Fruit fly (Drosophila melanogaster) whole organism, embryonic: ENCODE results near the gene Grip75.

Source experiments
- CG10979 ChIP-seq: fragments of 200-800 bp; sonication (Bioruptor generic); optimal IDR thresholded peaks from 2 replicates; lab custom pipeline; 2018; ENCODE audit warnings: missing biosample characterization, mild to moderate bottlenecking, missing genetic modification characterization, moderate library complexity
- CG12299 ChIP-seq: fragments of 200-800 bp; sonication (Bioruptor generic); optimal IDR thresholded peaks from 2 replicates; lab custom pipeline; 2018; ENCODE audit warnings: missing biosample characterization, mild to moderate bottlenecking, missing genetic modification characterization
- CG1233 ChIP-seq: fragments of 200-800 bp; sonication (Bioruptor generic); optimal IDR thresholded peaks from 4 replicates; lab custom pipeline; 2018; ENCODE audit warnings: missing biosample characterization, mild to moderate bottlenecking, missing genetic modification characterization
- CG14710 ChIP-seq: fragments of 200-800 bp; sonication (Bioruptor generic); optimal IDR thresholded peaks from 3 replicates; lab custom pipeline; 2019; ENCODE audit warnings: missing biosample characterization, mild to moderate bottlenecking, missing genetic modification characterization, moderate library complexity
- CG15073 ChIP-seq: fragments of 200-800 bp; sonication (Bioruptor generic); optimal IDR thresholded peaks from 2 replicates; lab custom pipeline; 2016; ENCODE audit warnings: missing biosample characterization, missing genetic modification characterization
- CG1603 ChIP-seq: fragments of 200-800 bp; sonication (Bioruptor generic); optimal IDR thresholded peaks from 2 replicates; lab custom pipeline; 2019; ENCODE audit warnings: missing biosample characterization, mild to moderate bottlenecking, missing genetic modification characterization, moderate library complexity
- CG1647 ChIP-seq: fragments of 200-800 bp; sonication (Bioruptor generic); optimal IDR thresholded peaks from 3 replicates; lab custom pipeline; 2016; ENCODE audit warnings: missing biosample characterization, missing genetic modification characterization
- CG18262 ChIP-seq: fragments of 200-800 bp; optimal IDR thresholded peaks from 3 replicates; lab custom pipeline; 2019; ENCODE audit warnings: missing biosample characterization, mild to moderate bottlenecking, missing genetic modification characterization, moderate library complexity
- CG1832 ChIP-seq: fragments of 200-800 bp; sonication (Bioruptor generic); optimal IDR thresholded peaks from 2 replicates; lab custom pipeline; 2017; ENCODE audit warnings: missing biosample characterization, mild to moderate bottlenecking, missing genetic modification characterization, inconsistent platforms
- CG2202 ChIP-seq: fragments of 200-800 bp; sonication (Bioruptor generic); optimal IDR thresholded peaks from 2 replicates; lab custom pipeline; 2018; ENCODE audit warnings: missing biosample characterization, mild to moderate bottlenecking, missing genetic modification characterization
- CG2889 ChIP-seq: fragments of 200-800 bp; sonication (Bioruptor generic); IDR thresholded peaks from 3 replicates; pipeline ENCODE4 v1.3.6; 2022; ENCODE audit warnings: missing biosample characterization, missing genetic modification characterization
- CG31441 ChIP-seq: fragments of 200-800 bp; sonication (Bioruptor generic); IDR thresholded peaks from 2 replicates; pipeline ENCODE4 v1.3.6; 2022; ENCODE audit warnings: missing biosample characterization, missing genetic modification characterization
- CG32767 ChIP-seq: fragments of 200-800 bp; sonication (Bioruptor generic); IDR thresholded peaks from 2 replicates; pipeline ENCODE4 v1.3.6; 2022; ENCODE audit warnings: missing biosample characterization, missing genetic modification characterization
- CG7357 ChIP-seq: fragments of 200-800 bp; sonication (Bioruptor generic); IDR thresholded peaks from 3 replicates; pipeline ENCODE4 v1.3.6; 2022; ENCODE audit warnings: missing biosample characterization, missing genetic modification characterization
- CG7745 ChIP-seq: fragments of 200-800 bp; sonication (Bioruptor generic); optimal IDR thresholded peaks from 2 replicates; lab custom pipeline; 2018; ENCODE audit warnings: missing biosample characterization, mild to moderate bottlenecking, missing genetic modification characterization, moderate library complexity
- CG7963 ChIP-seq: fragments of 200-800 bp; sonication (Bioruptor generic); IDR thresholded peaks from 3 replicates; pipeline ENCODE4 v1.3.6; 2022; ENCODE audit warnings: missing biosample characterization, missing genetic modification characterization; ENCODE audit not compliant: partially characterized antibody
- CG8281 ChIP-seq: fragments of 200-800 bp; sonication (Bioruptor generic); optimal IDR thresholded peaks from 2 replicates; lab custom pipeline; 2018; ENCODE audit warnings: missing biosample characterization, mild to moderate bottlenecking, missing genetic modification characterization, moderate library complexity
- CG9437 ChIP-seq: fragments of 200-800 bp; sonication (Bioruptor generic); optimal IDR thresholded peaks from 2 replicates; lab custom pipeline; 2018; ENCODE audit warnings: missing biosample characterization, mild to moderate bottlenecking, missing genetic modification characterization
- CkIIα-i1 ChIP-seq: fragments of 200-800 bp; sonication (Bioruptor generic); IDR thresholded peaks from 2 replicates; pipeline ENCODE4 v1.3.6; 2022; ENCODE audit warnings: missing biosample characterization, missing genetic modification characterization
- Dek ChIP-seq: fragments of 200-800 bp; sonication (Bioruptor generic); optimal IDR thresholded peaks from 3 replicates; lab custom pipeline; 2019; ENCODE audit warnings: missing biosample characterization, mild to moderate bottlenecking, missing genetic modification characterization, moderate library complexity
- Dfd ChIP-seq, 2 experiments: fragments of >200 bp; optimal IDR thresholded peaks; 2 replicates each; lab custom pipeline; 2017; ENCODE audit warnings: missing biosample characterization in 2 of 2, missing genetic modification characterization in 2 of 2
- Doc3 ChIP-seq: fragments of 200-800 bp; sonication (Bioruptor generic); IDR thresholded peaks from 3 replicates; pipeline ENCODE4 v1.3.6; 2022; ENCODE audit warnings: missing biosample characterization, missing genetic modification characterization; ENCODE audit not compliant: partially characterized antibody
- Ets65A ChIP-seq: fragments of 200-800 bp; sonication (Bioruptor generic); peaks from one replicate; lab custom pipeline; 2016; ENCODE audit warnings: missing biosample characterization, missing genetic modification characterization
- Fer2 ChIP-seq: fragments of 200-800 bp; sonication (Bioruptor generic); optimal IDR thresholded peaks from 2 replicates; lab custom pipeline; 2018; ENCODE audit warnings: missing biosample characterization, mild to moderate bottlenecking, missing genetic modification characterization, moderate library complexity
- Gsc ChIP-seq: fragments of 200-800 bp; sonication (Bioruptor generic); IDR thresholded peaks from 2 replicates; pipeline ENCODE4 v1.3.6; 2022; ENCODE audit warnings: missing biosample characterization, missing genetic modification characterization
- Hmr ChIP-seq: fragments of 200-800 bp; sonication (Bioruptor generic); optimal IDR thresholded peaks from 3 replicates; lab custom pipeline; 2017; ENCODE audit warnings: mild to moderate bottlenecking, missing biosample characterization, missing genetic modification reagents, missing genetic modification characterization
- Hr3 ChIP-seq: fragments of 200-800 bp; sonication (Bioruptor generic); optimal IDR thresholded peaks from 3 replicates; lab custom pipeline; 2016; ENCODE audit warnings: missing biosample characterization, missing genetic modification characterization
- Jarid2 ChIP-seq: fragments of 200-800 bp; sonication (Bioruptor generic); optimal IDR thresholded peaks from 3 replicates; lab custom pipeline; 2017; ENCODE audit warnings: mild to moderate bottlenecking, missing biosample characterization, missing genetic modification reagents, missing genetic modification characterization
- Mad ChIP-seq: fragments of 200-800 bp; sonication (Bioruptor generic); optimal IDR thresholded peaks from 2 replicates; lab custom pipeline; 2016; ENCODE audit warnings: missing biosample characterization, missing genetic modification characterization
- Med ChIP-seq: fragments of 200-800 bp; sonication (Bioruptor generic); peaks from one replicate; lab custom pipeline; 2016; ENCODE audit warnings: missing biosample characterization, missing genetic modification characterization, mild to moderate bottlenecking, inconsistent platforms, moderate library complexity
- Ravus ChIP-seq: fragments of 200-800 bp; sonication (Bioruptor generic); IDR thresholded peaks from 2 replicates; pipeline ENCODE4 v1.3.6; 2022; ENCODE audit warnings: missing biosample characterization, missing genetic modification characterization
- Rfx ChIP-seq: fragments of 200-800 bp; sonication (Bioruptor generic); IDR thresholded peaks from 2 replicates; pipeline ENCODE4 v1.3.6; 2022; ENCODE audit warnings: missing biosample characterization, missing genetic modification characterization
- Sry-δ ChIP-seq: fragments of 200-800 bp; sonication (Bioruptor generic); optimal IDR thresholded peaks from 2 replicates; lab custom pipeline; 2016; ENCODE audit warnings: missing biosample characterization, missing genetic modification characterization
- Usf ChIP-seq: fragments of 200-800 bp; sonication (Bioruptor generic); optimal IDR thresholded peaks from 2 replicates; lab custom pipeline; 2017; ENCODE audit warnings: missing genotype, missing biosample characterization, missing genetic modification characterization
- ac ChIP-seq: fragments of 200-800 bp; sonication (Bioruptor generic); optimal IDR thresholded peaks from 3 replicates; lab custom pipeline; 2017; ENCODE audit warnings: missing biosample characterization, mild to moderate bottlenecking, missing genetic modification characterization
- bigmax ChIP-seq: fragments of 200-800 bp; sonication (Bioruptor generic); optimal IDR thresholded peaks from 2 replicates; lab custom pipeline; 2018; ENCODE audit warnings: missing biosample characterization, mild to moderate bottlenecking, missing genetic modification characterization
- crol ChIP-seq: fragments of 200-800 bp; sonication (Bioruptor generic); IDR thresholded peaks from 2 replicates; pipeline ENCODE4 v1.3.6; 2022; ENCODE audit warnings: missing biosample characterization, missing genetic modification characterization
- fd102C ChIP-seq: fragments of 200-800 bp; sonication (Bioruptor generic); optimal IDR thresholded peaks from 2 replicates; lab custom pipeline; 2018; ENCODE audit warnings: missing biosample characterization, mild to moderate bottlenecking, missing genetic modification characterization, moderate library complexity
- fd96Cb ChIP-seq: fragments of 200-800 bp; sonication (Bioruptor generic); optimal IDR thresholded peaks from 2 replicates; lab custom pipeline; 2018; ENCODE audit warnings: missing biosample characterization, mild to moderate bottlenecking, missing genetic modification characterization, moderate library complexity
- grn ChIP-seq: fragments of 200-800 bp; sonication (Bioruptor generic); optimal IDR thresholded peaks from 3 replicates; lab custom pipeline; 2017; ENCODE audit warnings: missing biosample characterization, missing genetic modification characterization
- gro ChIP-seq: fragments of 200-800 bp; sonication (Bioruptor generic); optimal IDR thresholded peaks from 2 replicates; lab custom pipeline; 2016; ENCODE audit warnings: missing biosample characterization, missing genetic modification characterization
- her ChIP-seq: fragments of 200-800 bp; sonication (Bioruptor generic); optimal IDR thresholded peaks from 2 replicates; lab custom pipeline; 2016; ENCODE audit warnings: missing biosample characterization, missing genetic modification characterization
- hkb ChIP-seq, 2 experiments: fragments of 200-800 bp in 1 of 2; fragments of >200 bp in 1 of 2; sonication (Bioruptor generic) in 1 of 2; IDR thresholded peaks in 1 of 2; optimal IDR thresholded peaks in 1 of 2; 2 replicates each; pipeline versions ENCODE4 v1.3.6 to Lab custom; 2017 to 2022; ENCODE audit warnings: missing biosample characterization in 1 of 2, missing genetic modification characterization in 1 of 2
- lab ChIP-seq: fragments of 200-800 bp; sonication (Bioruptor generic); optimal IDR thresholded peaks from 3 replicates; lab custom pipeline; 2017; ENCODE audit warnings: missing biosample characterization, missing genetic modification characterization, mild to moderate bottlenecking, moderate library complexity, missing genetic modification reagents
- pho ChIP-seq: fragments of 200-800 bp; sonication (Bioruptor generic); optimal IDR thresholded peaks from 2 replicates; lab custom pipeline; 2016; ENCODE audit warnings: missing biosample characterization, missing genetic modification characterization
- prd ChIP-seq, 3 experiments: fragments of >200 bp in 2 of 3; fragments of 200-800 bp in 1 of 3; sonication (Bioruptor generic) in 1 of 3; optimal IDR thresholded peaks in 2 of 3; IDR thresholded peaks in 1 of 3; 2 replicates in 2 of 3; 3 replicates in 1 of 3; pipeline versions ENCODE4 v1.3.6 to Lab custom; 2017 to 2022; ENCODE audit warnings: missing biosample characterization in 1 of 3, missing genetic modification characterization in 1 of 3
- sens ChIP-seq: fragments of 200-800 bp; sonication (Bioruptor generic); peaks from one replicate; lab custom pipeline; 2016; ENCODE audit warnings: missing biosample characterization, missing genetic modification characterization
- sima ChIP-seq: fragments of 200-800 bp; sonication (Bioruptor generic); optimal IDR thresholded peaks from 2 replicates; lab custom pipeline; 2016; ENCODE audit warnings: missing biosample characterization, missing genetic modification characterization
- sug ChIP-seq: fragments of 200-800 bp; optimal IDR thresholded peaks from 2 replicates; lab custom pipeline; 2019; ENCODE audit warnings: missing biosample characterization, mild to moderate bottlenecking, missing genetic modification characterization, moderate library complexity
- tx ChIP-seq: fragments of 200-800 bp; sonication (Bioruptor generic); optimal IDR thresholded peaks from 2 replicates; lab custom pipeline; 2016; ENCODE audit warnings: missing biosample characterization, missing genetic modification characterization
- vvl ChIP-seq: fragments of 200-800 bp; sonication (Bioruptor generic); IDR thresholded peaks from 2 replicates; pipeline ENCODE4 v1.3.6; 2022; ENCODE audit warnings: missing biosample characterization, missing genetic modification characterization

Grip75 gene

DNA sequence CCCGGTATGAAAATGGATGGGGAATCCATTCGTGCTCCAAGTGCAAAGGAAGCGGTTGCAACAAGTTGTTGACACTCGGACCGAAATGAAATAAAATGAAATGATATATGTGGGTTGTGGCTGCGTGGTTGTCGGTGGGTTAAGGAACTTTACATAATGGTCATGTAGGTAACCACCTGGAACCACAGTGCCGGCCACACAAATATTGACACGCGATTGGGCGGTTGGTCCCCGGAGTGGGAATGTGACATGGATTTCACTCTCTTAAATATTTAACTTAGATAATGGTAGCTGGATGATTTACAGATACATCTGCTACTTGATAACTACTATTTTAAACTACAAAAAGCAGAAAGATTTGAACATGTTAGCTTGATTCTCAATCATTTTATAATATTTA lies 21.8 kb downstream of the Grip75 start (continued):
- TF ChIP-seq CG18262 (tag; lab: Kevin White, UChicago): peak; percentile 24
- TF ChIP-seq CG12299: no peak
- no peak for TF ChIP-seq her (GFP tag; lab: Kevin White, UChicago)
- peak; percentile 75 for TF ChIP-seq Med (GFP tag; lab: Kevin White, UChicago)
- peak; percentile 27 for TF ChIP-seq CG7745 (tag; lab: Kevin White, UChicago)
- no peak for TF ChIP-seq CG31441 (GFP tag; lab: Robert Waterston, UW)
- no peak for TF ChIP-seq CG1832 (GFP tag; lab: Kevin White, UChicago)
- no peak for TF ChIP-seq Ets65A
- peak; percentile 69 for TF ChIP-seq CG2202 (tag; lab: Kevin White, UChicago)
- TF ChIP-seq CG10979 (tag; lab: Kevin White, UChicago): peak; percentile 12
- no peak for TF ChIP-seq sug (tag; lab: Kevin White, UChicago)
- no peak; the same call in 1 of the 2 replicates for TF ChIP-seq Rfx
- TF ChIP-seq CG15073 (GFP tag; lab: Kevin White, UChicago): no peak
- no peak for TF ChIP-seq Sry-δ
- TF ChIP-seq CG14710 (tag; lab: Kevin White, UChicago): peak; percentile 53
- peak; percentile 18; the same call in 1 of the 2 replicates for TF ChIP-seq vvl (GFP tag; lab: Robert Waterston, UW)
- TF ChIP-seq CG7357 (GFP tag; lab: Robert Waterston, UW): no peak
- no peak for TF ChIP-seq grn (GFP tag; lab: Kevin White, UChicago)
- TF ChIP-seq Dfd (GFP tag; optimal IDR thresholded peaks at IDR 0.05; lab: Kevin White, UChicago): no peak
- no peak for TF ChIP-seq pho
- TF ChIP-seq CG32767 (GFP tag; lab: Robert Waterston, UW): no peak
- TF ChIP-seq gro (GFP tag; lab: Kevin White, UChicago): no peak
- TF ChIP-seq CG1233: peak; percentile 41
- TF ChIP-seq Usf (GFP tag; lab: Kevin White, UChicago): no peak
- no peak for TF ChIP-seq CkIIα-i1 (GFP tag; lab: Robert Waterston, UW)
- no peak for TF ChIP-seq hkb (optimal IDR thresholded peaks at IDR 0.05; lab: Kevin White, UChicago)
- no peak for TF ChIP-seq hkb (GFP tag; IDR thresholded peaks at IDR 0.05; lab: Robert Waterston, UW)
- no peak for TF ChIP-seq CG9437 (GFP tag; lab: Kevin White, UChicago)
- TF ChIP-seq sima (GFP tag; lab: Kevin White, UChicago): no peak
- no peak for TF ChIP-seq Gsc (GFP tag; lab: Robert Waterston, UW)
- no peak for TF ChIP-seq Fer2 (tag; lab: Kevin White, UChicago)
- TF ChIP-seq ac (GFP tag; lab: Kevin White, UChicago): peak; percentile 56
- TF ChIP-seq Jarid2 (GFP tag; lab: Kevin White, UChicago): no peak
- TF ChIP-seq fd96Cb (tag; lab: Kevin White, UChicago): no peak
- peak; percentile 68 for TF ChIP-seq sens (GFP tag; lab: Kevin White, UChicago)
- no peak for TF ChIP-seq Hr3
- no peak for TF ChIP-seq CG8281
- no peak for TF ChIP-seq tx (GFP tag; lab: Kevin White, UChicago)
- TF ChIP-seq Dek (tag; lab: Kevin White, UChicago): no peak
- TF ChIP-seq prd (optimal IDR thresholded peaks at IDR 0.05; lab: Kevin White, UChicago): no peak
- TF ChIP-seq prd (GFP tag; IDR thresholded peaks at IDR 0.05; lab: Robert Waterston, UW): no peak; the same call in 2 of the 3 replicates
- no peak for TF ChIP-seq CG2889 (GFP tag; lab: Robert Waterston, UW)
- TF ChIP-seq Mad (GFP tag; lab: Kevin White, UChicago): no peak
- no peak for TF ChIP-seq lab (GFP tag; lab: Kevin White, UChicago)
- TF ChIP-seq Hmr (GFP tag; lab: Kevin White, UChicago): no peak
- peak; percentile 3 for TF ChIP-seq CG1647 (GFP tag; lab: Kevin White, UChicago)
- TF ChIP-seq fd102C (GFP tag; lab: Kevin White, UChicago): peak; percentile 47
- TF ChIP-seq bigmax (GFP tag; lab: Kevin White, UChicago): no peak
- no peak for TF ChIP-seq crol (GFP tag; lab: Robert Waterston, UW)
- no peak for TF ChIP-seq Ravus (GFP tag; lab: Robert Waterston, UW)
- no peak for TF ChIP-seq Doc3 (GFP tag; lab: Robert Waterston, UW)
- no peak for TF ChIP-seq CG7963 (GFP tag; lab: Robert Waterston, UW)
- TF ChIP-seq CG1603 (tag; lab: Kevin White, UChicago): peak; percentile 40
